Fruit fly (Drosophila melanogaster) ovary, adult (tissue): ENCODE measurements around the gene CG7133.
A peak's percentile ranks its signal among the peaks of the same experiment; 100 is the strongest.

Experiments used
- CG17801 ChIP-seq: fragments of 200-800 bp; optimal IDR thresholded peaks from 2 replicates; lab custom pipeline; 2019; ENCODE audit warnings: missing biosample characterization, mild to moderate bottlenecking, missing genetic modification characterization, moderate library complexity; ENCODE audit not compliant: partially characterized antibody

The CG7133 gene

DNA sequence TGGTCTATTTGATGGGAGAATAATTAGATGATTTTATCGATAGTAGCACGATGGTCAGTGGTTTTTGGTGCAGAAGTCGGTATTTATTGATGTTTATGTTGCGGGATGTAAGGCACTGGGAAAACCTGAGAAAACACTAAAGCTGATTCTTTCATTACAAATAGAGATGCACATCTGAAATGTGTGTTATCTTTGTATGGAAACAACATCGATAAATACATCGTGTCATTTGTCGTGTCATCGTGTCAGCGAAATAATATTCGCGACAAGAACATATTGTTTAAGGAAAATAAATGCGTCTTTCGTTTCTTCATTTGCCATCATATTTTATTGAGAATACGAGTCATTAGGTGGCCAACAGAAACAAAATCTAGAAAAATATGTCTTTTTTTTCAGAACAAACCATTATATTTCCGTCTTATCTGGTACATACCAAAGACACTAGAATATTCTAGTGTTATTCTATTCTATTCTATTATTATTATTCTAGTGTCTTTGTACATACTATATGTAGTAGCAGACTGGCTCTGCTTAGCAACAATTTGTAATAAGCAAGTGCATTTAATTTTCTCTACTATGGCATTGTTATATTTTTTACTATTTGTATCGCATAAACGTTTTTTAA, at the start of gene CG7133:
Gene CG7133, minus strand, starts transcription at position 177 of the 625 bp plus-strand sequence.
- peak; percentile 13 for TF ChIP-seq CG17801

DNA sequence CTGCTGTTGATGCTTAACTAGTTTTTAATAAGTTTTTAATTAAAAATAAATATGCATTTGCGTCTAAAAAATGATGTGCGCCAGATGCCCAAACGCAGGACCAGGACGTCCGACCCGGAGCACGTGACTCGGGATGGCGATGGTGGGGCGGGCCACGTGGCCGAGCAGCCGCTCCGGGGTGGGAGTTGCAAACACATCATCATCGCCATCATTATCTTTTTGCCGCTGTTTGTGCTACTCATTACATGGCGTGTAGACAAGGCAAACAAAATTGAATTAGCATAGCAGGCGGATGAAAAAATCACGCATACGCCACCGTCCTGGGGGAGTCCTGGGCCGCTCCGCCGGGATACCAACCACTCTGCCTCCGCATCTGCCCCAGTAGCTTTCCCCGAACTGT, 38.9 kb upstream of the CG7133 start:
- no peak for TF ChIP-seq CG17801

DNA sequence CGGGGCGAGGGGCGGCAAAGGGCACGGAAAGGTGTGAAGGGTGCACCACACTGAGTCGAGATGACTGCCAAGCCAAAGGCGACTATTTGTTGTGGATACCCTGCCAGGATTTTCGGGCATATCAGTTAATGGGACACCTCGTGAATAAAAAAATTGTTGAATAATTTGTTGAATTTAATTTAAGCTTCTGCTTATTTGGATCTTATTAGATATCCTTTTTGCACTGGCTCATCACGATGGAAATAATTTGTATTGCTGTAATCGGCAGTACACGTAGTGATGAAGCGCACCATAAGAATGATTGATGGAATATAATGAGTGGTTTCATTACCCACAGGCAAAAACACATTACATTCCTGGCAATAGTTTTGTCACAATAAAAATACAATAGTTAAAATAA, 35.6 kb upstream of the CG7133 start:
- TF ChIP-seq CG17801 = no peak

DNA sequence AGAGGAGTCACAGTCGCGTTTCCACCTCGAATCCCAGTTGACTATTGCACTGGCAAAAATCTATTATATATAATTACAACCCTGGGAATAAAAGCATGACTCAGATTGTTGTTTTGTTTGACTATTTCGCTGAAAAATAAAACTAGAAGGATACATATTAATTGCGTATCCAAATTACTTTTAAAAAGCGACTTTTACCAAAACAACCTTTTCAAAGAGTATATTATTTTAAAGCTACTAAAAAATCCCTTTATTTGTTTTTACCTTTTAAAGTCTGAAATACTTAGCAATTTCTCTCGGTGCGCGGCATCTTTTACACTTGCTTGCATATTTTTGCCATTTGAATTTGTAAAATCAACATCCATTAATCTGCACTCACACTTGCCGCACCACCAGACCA, 32.4 kb upstream of the CG7133 start:
- no peak for TF ChIP-seq CG17801

DNA sequence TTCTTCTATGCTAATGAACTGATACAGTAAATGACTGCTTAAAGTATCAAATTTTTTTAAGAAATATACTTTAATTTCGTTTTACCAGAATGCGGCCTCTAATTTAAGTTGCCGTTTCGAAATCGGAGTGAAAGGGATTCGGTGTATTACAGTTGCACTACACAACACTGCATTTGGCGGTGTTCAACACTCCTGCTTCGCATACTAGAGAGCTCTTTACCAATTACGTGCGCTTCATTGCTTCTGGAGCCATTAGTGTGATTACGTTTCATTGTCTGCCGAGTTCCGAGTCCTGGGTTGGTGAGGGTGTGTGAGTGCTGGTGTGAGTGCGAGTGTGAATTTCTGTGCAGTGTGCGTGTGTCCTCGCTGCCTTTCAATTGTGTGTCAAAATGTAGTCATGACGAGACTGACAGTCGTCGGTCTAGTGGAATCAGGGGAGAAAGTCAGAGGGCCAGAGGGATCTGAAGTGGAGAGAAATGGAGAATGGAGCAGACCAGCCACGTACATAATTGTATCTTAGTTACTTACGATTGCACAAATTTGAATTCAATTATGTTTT, 20.1 kb upstream of the CG7133 start:
- TF ChIP-seq CG17801 = no peak

DNA sequence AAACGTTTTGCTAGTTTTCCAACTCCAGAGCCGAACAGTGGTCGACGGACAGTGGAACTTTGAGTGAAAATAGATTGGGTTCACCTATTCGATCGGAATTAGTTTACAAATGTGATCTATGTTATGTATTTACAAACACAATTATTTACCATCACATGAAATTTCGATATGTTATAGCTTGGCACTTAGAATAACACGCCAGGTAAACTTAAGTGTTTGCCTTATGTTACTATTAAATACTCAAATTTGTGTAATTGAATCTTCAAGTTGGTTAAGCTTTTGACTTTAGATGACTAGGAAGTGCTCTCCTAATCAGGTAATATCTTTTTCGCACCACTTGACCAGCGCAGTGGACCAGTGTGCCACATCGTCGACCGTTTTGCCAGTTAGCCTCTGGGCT, 17.0 kb upstream of the CG7133 start:
- TF ChIP-seq CG17801 = no peak

DNA sequence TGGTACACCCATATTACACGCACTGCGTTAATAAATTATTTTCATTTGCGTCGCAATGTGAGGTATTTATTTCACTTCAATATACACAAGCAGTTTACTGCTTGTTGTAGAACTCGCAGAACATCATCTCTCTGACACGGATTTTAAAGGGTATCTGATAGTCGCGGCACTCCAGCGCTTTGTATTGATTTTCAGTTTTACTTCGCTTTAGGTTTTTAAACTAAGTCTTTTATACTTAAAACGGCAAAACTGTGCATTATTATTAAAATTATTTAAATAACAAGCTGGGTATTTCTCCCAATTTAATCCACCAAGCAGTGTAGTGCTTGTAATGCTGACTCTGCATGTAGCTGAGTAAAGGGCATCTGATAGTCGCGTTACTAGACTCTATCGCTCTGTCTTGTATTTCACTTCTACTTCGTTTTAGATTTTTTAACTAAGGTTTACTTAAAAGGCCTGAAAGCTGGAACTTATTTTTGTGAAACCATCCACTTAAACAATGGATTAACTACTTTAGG, 8.9 kb upstream of the CG7133 start:
- TF ChIP-seq CG17801 = no peak

DNA sequence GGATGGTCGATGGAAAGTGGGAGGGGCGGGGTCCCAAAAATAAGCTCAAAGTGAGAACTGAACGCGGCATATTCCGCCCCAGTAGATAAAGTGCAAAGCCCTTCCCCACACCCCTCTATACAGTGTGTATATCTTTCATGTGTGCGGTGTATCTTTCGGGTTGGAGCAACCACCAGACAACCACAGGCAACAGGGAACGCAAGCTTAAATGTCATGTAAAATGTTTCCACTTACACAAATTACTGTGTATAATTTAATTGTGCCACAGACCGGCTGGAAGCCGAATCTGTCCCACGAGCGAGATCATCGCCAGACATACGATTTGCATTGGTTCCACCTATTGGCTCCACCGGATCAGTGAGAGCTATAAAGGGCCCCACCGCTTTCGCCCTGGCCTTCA, 8.1 kb upstream of the CG7133 start, which contains the start of gene msopa:
Gene msopa, plus strand, starts transcription at position 301 of the 400 bp plus-strand sequence.
- no peak for TF ChIP-seq CG17801

DNA sequence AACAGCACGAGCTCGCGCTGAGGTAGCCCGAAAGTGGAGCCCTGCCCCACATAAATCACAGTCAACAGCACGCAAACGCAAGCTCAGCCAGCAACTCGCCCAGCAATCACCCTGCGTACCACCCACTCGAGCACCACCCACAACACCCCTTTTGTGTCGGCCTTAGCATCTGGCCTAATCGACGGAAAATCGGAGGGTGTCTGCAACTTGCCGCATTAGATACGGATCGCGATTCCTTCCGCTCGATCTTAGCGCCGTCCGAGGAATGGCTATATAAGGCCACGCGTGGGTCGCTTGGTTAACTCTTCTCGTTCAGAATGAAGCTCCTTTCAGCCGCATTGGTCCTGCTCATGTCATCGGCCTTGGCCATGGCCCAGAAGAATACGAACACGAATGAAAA, 5.7 kb upstream of the CG7133 start, which contains the start of gene Sfp79B:
Gene Sfp79B, plus strand, starts transcription at position 301 of the 400 bp plus-strand sequence.
- TF ChIP-seq CG17801 = no peak

DNA sequence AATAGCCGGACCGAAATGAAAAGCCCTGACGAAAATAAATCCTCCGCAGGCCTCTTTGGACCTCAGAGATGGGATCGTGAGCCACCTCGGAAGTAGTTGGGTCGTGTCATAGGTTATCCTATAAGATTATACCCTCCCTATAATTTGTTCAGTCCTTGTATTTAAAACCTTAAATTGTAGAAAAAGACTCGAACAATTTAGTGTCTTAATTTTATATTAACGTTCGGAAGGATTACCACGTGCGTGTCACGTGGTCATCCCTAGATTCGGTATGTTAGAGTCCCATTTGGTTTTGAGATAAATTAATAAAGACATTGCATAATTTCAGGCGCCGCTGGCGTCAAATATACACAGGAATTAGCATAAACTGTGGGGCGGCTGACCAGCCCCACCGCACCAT, 3.7 kb upstream of the CG7133 start:
- TF ChIP-seq CG17801 = peak; percentile 36

DNA sequence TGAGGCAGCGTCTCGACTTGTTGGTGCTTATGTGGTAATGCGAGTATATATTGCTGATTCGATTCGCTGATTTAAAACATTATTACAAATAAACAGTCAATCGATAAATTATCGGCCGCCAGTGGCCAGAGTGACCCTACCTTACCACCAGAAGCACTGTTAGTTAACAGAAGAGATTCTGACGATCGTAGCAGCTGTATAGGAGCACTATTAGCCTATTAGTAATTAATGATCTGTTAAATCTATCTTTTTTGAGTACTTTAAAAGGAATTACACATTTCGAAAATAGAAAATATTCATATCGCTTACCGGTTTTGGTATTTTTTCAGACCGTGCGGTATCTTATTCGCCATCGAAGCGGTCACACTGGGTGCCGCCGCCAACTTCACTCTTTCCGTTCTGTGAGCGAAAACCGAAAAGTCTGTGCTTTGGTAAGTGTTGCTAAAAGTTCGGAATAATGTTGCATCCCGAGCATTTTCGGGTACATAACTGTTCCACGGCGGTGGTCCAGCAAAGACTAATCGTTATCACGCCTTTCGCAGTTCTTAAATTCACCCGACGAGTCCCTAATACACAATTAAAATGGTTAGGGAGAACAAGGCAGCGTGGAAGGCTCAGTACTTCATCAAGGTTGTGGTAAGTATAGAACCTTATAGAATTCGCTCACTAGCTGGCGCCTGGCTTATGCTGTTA, 1.5 kb upstream of the CG7133 start, which contains the start of the genes CG7130 and RpLP0:
Gene CG7130, minus strand, starts transcription at position 51 of the 693 bp plus-strand sequence.
Gene RpLP0, plus strand, starts transcription at position 162 of the 693 bp plus-strand sequence.
- TF ChIP-seq CG17801 = peak; percentile 90

DNA sequence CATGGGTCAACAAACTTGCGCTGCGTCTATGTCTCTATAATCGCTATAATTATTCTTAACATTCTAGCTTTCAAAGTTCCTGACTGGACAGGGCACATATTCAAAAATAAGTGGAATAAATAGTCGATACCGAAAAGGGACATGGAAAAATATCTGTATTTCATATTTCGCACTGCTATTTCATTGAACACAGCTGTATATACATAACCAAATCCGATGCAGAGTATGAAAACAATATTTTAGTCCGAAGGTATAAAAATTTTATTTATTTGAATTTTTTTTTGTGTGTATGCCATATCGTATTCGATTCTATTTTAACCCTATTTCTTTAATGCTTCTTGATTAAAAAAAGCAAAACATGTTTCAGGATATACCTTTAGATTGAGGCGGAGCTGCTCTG, 1.5 kb downstream of the CG7133 start:
- no peak for TF ChIP-seq CG17801

DNA sequence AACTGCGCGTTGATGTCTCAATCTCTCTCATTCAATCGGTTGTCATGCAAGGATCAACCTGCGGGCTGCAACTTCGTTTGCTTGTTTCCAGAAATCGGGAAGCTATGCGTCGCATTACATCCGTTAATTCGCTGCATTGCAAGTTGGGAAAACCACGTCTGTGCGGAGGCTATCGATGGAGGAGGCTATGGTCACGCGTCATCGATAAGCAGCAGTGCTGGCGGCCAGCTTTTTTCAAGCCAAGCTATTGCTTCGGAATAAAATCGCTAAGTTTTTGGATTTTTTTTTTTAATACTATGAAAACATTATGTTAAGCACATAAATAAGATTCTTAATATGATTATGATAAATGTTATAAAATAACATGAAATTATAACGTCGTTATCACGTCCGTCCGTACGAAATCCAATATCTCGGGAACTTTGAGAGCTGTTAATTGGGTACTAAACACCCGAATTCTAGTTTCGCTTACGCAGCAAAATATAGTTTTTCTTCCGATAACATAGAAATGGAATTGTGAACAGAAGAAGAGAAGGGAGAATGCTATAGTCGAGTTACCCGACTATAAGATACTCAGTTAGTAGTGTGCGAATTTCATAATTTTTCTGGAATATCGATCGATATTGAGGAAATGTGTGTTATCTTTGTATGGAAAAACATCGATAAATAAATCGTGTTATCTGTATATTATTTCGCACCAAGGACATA, 2.5 kb downstream of the CG7133 start, which contains the start of gene CG7139:
Gene CG7139, minus strand, starts transcription at position 162 of the 708 bp plus-strand sequence.
- peak; percentile 12 for TF ChIP-seq CG17801

DNA sequence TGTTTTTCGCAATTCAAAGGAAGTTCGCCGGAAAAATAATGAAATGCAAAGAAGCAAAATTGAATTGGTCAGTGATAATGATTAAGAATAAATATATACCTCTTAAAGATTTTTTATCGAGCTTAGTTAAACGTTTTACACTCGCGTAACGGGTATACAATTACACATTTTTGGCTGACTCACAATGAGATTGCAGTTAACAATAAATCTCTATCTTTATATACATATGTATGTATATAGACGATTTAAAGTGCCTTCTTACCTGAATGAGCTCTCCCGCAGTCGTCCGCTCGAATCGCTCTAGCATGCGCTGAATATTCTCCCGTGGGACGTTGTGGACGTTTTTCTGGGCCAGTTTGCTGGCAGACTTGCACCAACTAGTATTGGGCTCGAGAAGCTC, 3.8 kb downstream of the CG7133 start:
- TF ChIP-seq CG17801 = no peak

DNA sequence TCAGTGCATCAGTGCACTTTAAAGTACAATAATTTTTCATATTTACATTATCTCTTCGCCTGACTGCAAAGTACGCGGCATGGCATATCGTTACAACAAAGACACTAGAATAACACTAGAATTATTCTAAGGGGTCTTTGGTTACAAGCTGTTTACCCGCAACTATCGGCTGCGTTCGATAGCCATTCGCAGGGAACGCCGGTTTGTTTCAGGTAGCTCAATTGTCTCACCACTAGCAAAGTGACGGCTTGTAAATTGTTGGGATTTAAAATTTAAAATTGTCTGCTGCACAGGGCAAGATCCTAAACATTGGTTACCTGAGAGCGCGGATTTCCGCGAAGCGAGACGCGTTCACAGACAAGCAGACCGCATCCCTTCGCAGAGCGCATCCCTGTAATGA, 8.6 kb downstream of the CG7133 start, which contains the start of gene CG14561:
Gene CG14561, plus strand, starts transcription at position 214 of the 400 bp plus-strand sequence.
- TF ChIP-seq CG17801 = no peak

DNA sequence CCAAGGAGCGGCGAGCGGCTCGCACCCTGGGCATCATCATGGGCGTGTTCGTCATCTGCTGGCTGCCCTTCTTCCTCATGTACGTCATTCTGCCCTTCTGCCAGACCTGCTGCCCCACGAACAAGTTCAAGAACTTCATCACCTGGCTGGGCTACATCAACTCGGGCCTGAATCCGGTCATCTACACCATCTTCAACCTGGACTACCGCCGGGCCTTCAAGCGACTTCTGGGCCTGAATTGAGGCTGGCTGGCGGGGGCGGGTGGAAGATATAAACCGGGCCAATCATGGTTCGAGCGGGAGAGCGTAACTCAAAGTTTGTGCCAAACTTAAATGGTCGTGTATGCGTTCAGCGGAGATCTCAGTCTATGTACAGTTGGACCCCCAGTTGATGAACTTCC, 10.5 kb downstream of the CG7133 start:
- TF ChIP-seq CG17801 = no peak

DNA sequence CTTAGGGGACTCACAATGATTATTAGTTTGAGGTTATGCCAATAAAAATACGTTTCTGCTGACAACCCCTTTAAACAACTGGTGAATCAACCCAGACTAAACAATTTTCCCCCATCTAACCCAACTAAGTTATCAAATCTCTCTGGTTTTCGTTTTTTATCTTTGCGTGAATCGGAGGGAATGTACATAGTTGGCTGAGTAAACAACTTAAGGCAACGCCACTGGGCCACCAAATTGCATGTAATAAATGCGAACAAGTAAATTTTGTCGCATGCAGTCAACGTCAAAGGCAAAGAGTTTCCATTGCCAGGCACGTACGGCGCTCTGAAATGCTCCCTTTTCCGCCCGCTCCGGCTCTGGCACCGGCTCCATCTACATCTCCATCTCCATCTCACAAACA, 21.0 kb downstream of the CG7133 start:
- TF ChIP-seq CG17801 = peak; percentile 7
